Worm (Caenorhabditis elegans) whole organism, midembryonic: ENCODE data around the gene gmeb-2.

Experiments used
- cog-1 ChIP-seq: sonication (generic microtip); optimal IDR thresholded peaks from 2 replicates; lab custom pipeline; 2016; ENCODE audit warnings: missing genetic modification characterization, missing compliant biosample characterization
- ztf-23 ChIP-seq: fragments of 200-800 bp; sonication (Bioruptor generic); IDR thresholded peaks from 2 replicates; pipeline ENCODE4 v1.3.6; 2022; ENCODE audit warnings: missing genetic modification reagents, missing genetic modification characterization, missing compliant biosample characterization

DNA sequence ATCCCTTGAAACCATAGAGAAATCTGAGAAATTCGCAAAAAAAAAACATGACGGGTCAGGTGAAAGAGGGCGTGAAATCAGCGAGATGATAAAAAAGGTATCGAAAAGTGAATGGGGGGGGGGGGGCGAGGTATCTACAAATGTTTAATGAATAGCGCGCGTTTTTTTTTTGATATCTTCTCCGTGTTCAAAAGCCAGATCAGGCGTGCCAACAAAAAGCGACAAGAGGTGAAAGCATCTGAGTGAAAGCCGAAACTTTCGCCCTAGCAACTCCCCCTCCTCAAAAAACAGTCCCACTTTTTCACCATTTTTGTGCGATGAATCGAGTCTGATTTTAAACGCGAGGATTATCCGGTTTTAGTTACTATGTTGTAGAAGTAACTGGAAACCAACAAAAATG lies 9.1 kb downstream of the gmeb-2 start:
- no peak for TF ChIP-seq ztf-23 (GFP tag; lab: Robert Waterston, UW)
- no peak for TF ChIP-seq cog-1 (tag; lab: Kevin White, UChicago)
